Worm (Caenorhabditis elegans) whole organism, midembryonic: ENCODE data around the gene cpna-3.

Source experiments
- flt-1 ChIP-seq: fragments of 200-800 bp; sonication (Bioruptor generic); IDR thresholded peaks from 2 replicates; pipeline ENCODE4 v1.3.6; 2022; ENCODE audit warnings: missing genetic modification characterization, missing compliant biosample characterization
- klf-2 ChIP-seq: fragments of 200-800 bp; sonication (Bioruptor generic); conservative IDR thresholded peaks from 2 replicates; pipeline ENCODE4 v1.3.6; 2022; ENCODE audit warnings: missing genetic modification reagents, missing genetic modification characterization, missing compliant biosample characterization
- ref-1 ChIP-seq: fragments of 200-800 bp; sonication (Bioruptor generic); conservative IDR thresholded peaks from 2 replicates; pipeline ENCODE4 v1.3.6; 2022; ENCODE audit warnings: missing genetic modification reagents, missing genetic modification characterization, missing compliant biosample characterization
- ztf-29 ChIP-seq: fragments of 200-800 bp; sonication (Bioruptor generic); IDR thresholded peaks from 2 replicates; pipeline ENCODE4 v1.3.6; 2022; ENCODE audit warnings: missing genetic modification reagents, missing genetic modification characterization, missing compliant biosample characterization

- no peak for TF ChIP-seq flt-1
- no peak for TF ChIP-seq klf-2 (GFP tag; lab: Robert Waterston, UW)
- no peak for TF ChIP-seq ztf-29
- TF ChIP-seq ref-1 (GFP tag; lab: Robert Waterston, UW) = no peak
Observed at ce11 chrIV:9078469-9078868, 18.2 kb upstream of the cpna-3 start, which contains the start of gene mans-4.
